Fruit fly (Drosophila melanogaster) Kc167 (cell line): ENCODE results near the gene rost.

Experiments used
- insv ChIP-seq: fragments of >200 bp; optimal IDR thresholded peaks from 3 replicates; lab custom pipeline; 2018; ENCODE audit warnings: missing external identifiers
- psq ChIP-seq: fragments of >200 bp; optimal IDR thresholded peaks from 2 replicates; lab custom pipeline; 2017; ENCODE audit warnings: missing external identifiers
- ttk ChIP-seq: sonication (Bioruptor generic); optimal IDR thresholded peaks from 2 replicates; lab custom pipeline; 2017; ENCODE audit warnings: missing external identifiers

DNA sequence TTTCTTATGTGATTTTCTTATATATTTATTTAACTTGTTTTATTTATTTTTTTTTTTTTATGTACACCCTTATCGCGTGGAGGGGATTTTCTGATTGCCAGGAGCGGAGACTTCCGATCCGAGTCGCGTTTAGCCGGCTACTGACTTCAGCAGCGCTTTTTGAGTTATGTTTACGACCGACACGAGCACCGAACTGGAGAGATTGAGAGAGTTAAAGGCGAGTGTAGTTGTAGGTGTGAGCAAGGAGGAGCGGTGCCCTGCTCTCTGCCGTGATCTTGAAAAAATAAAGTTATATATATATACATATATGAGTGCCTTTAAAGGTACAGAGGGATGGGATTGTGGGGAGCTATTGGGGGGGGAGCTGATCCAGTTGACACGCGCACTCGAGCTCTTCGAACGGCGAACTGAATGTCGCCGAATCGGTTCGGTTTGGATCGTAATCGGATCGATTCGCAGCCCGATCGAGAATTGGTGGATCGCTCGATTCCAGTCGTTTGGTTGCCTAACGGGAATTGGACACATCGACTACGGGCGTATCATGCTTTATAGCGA is at the start of gene rost:
- TF ChIP-seq insv (lab: Kevin White, UChicago), result no peak
- TF ChIP-seq ttk (lab: Kevin White, UChicago), result no peak
- no peak for TF ChIP-seq psq
